Fruit fly (Drosophila melanogaster) whole organism, wandering third instar larva: ENCODE results near the gene CG3961.

Experiments
- GATAd ChIP-seq: sonication (Bioruptor generic); optimal IDR thresholded peaks from 2 replicates; lab custom pipeline; 2016; ENCODE audit warnings: missing biosample characterization, missing genetic modification characterization
- HLH106 ChIP-seq: fragments of 200-800 bp; optimal IDR thresholded peaks from 3 replicates; lab custom pipeline; 2019; ENCODE audit warnings: missing biosample characterization, mild to moderate bottlenecking, missing genetic modification characterization, moderate library complexity
- Hnf4 ChIP-seq: fragments of 200-800 bp; sonication (Bioruptor generic); optimal IDR thresholded peaks from 2 replicates; lab custom pipeline; 2016; ENCODE audit warnings: missing biosample characterization, mild to moderate bottlenecking, missing genetic modification characterization
- Hr83 ChIP-seq: fragments of 200-300 bp; sonication (Bioruptor generic); optimal IDR thresholded peaks from 2 replicates; lab custom pipeline; 2016; ENCODE audit warnings: missing biosample characterization, mild to moderate bottlenecking, missing genetic modification characterization, moderate library complexity; ENCODE audit not compliant: poor library complexity, severe bottlenecking
- Myc ChIP-seq: fragments of >200 bp; optimal IDR thresholded peaks from 2 replicates; lab custom pipeline; 2017
- OdsH ChIP-seq: fragments of 200-800 bp; sonication (Bioruptor generic); optimal IDR thresholded peaks from 2 replicates; lab custom pipeline; 2016; ENCODE audit warnings: missing biosample characterization, mild to moderate bottlenecking, missing genetic modification characterization
- Rel ChIP-seq, 2 experiments: fragments of 200-800 bp; sonication (Bioruptor generic) in 1 of 2; optimal IDR thresholded peaks; 2 replicates in 1 of 2; 3 replicates in 1 of 2; lab custom pipeline; 2016 to 2019; ENCODE audit warnings: mild to moderate bottlenecking in 2 of 2, missing biosample characterization in 2 of 2, missing genetic modification characterization in 2 of 2, moderate library complexity in 1 of 2
- Sp1 ChIP-seq: fragments of 200-800 bp; sonication (Bioruptor generic); optimal IDR thresholded peaks from 3 replicates; lab custom pipeline; 2019; ENCODE audit warnings: missing biosample characterization, mild to moderate bottlenecking, missing genetic modification characterization, moderate library complexity
- dsf ChIP-seq: sonication (Bioruptor generic); optimal IDR thresholded peaks from 2 replicates; lab custom pipeline; 2016; ENCODE audit warnings: missing biosample characterization, missing genetic modification characterization, borderline replicate concordance
- fru ChIP-seq: fragments of 200-800 bp; sonication (Bioruptor generic); optimal IDR thresholded peaks from 3 replicates; lab custom pipeline; 2016; ENCODE audit warnings: missing biosample characterization, mild to moderate bottlenecking, missing genetic modification characterization
- h ChIP-seq: fragments of 200-800 bp; sonication (Bioruptor generic); optimal IDR thresholded peaks from 3 replicates; lab custom pipeline; 2016; ENCODE audit warnings: missing biosample characterization, mild to moderate bottlenecking, missing genetic modification characterization
- jim ChIP-seq: fragments of 175-275, 200-325 bp; sonication (Bioruptor generic); optimal IDR thresholded peaks from 2 replicates; lab custom pipeline; 2016; ENCODE audit warnings: missing biosample characterization, mild to moderate bottlenecking, missing genetic modification characterization
- sv ChIP-seq: fragments of 200-800 bp; sonication (Bioruptor generic); optimal IDR thresholded peaks from 3 replicates; lab custom pipeline; 2016; ENCODE audit warnings: missing biosample characterization, missing genetic modification characterization
- usp ChIP-seq: fragments of >200 bp; optimal IDR thresholded peaks from 2 replicates; lab custom pipeline; 2017; ENCODE audit warnings: missing biosample characterization, missing genetic modification characterization

- TF ChIP-seq Hnf4 (GFP tag; lab: Kevin White, UChicago), result no peak
- TF ChIP-seq usp (GFP tag; lab: Kevin White, UChicago), result no peak
- TF ChIP-seq HLH106 (tag; lab: Kevin White, UChicago), result no peak
- TF ChIP-seq Sp1 (GFP tag; lab: Kevin White, UChicago), result no peak
- no peak for TF ChIP-seq h (GFP tag; lab: Kevin White, UChicago)
- TF ChIP-seq OdsH (GFP tag; lab: Kevin White, UChicago), result no peak
- TF ChIP-seq Myc (lab: Kevin White, UChicago), result no peak
- no peak for TF ChIP-seq dsf (GFP tag; lab: Kevin White, UChicago)
- TF ChIP-seq Hr83 (GFP tag; lab: Kevin White, UChicago), result no peak
- no peak for TF ChIP-seq sv (GFP tag; lab: Kevin White, UChicago)
- no peak for TF ChIP-seq Rel (GFP tag; optimal IDR thresholded peaks at IDR 0.05; lab: Kevin White, UChicago)
- TF ChIP-seq Rel (tag; optimal IDR thresholded peaks at IDR 0.05; lab: Kevin White, UChicago), result no peak
- TF ChIP-seq jim (GFP tag; lab: Kevin White, UChicago), result no peak
- no peak for TF ChIP-seq fru (GFP tag; lab: Kevin White, UChicago)
- no peak for TF ChIP-seq GATAd (GFP tag; lab: Kevin White, UChicago)
Measured at dm6 chr3L:18839996-18840369, 50.3 kb downstream of the CG3961 start.
